Worm (Caenorhabditis elegans) whole organism, L2 larva: ENCODE results near the gene mre-11.

Experiments used
- C34F6.9 ChIP-seq: fragments of 150-350 bp; optimal IDR thresholded peaks from 2 replicates; lab custom pipeline; 2014; ENCODE audit warnings: missing biosample characterization, missing genetic modification characterization
- F13H6.1 ChIP-seq: sonication (generic microtip); optimal IDR thresholded peaks from 2 replicates; lab custom pipeline; 2016; ENCODE audit warnings: missing genetic modification characterization, missing compliant biosample characterization
- R02D3.7 ChIP-seq: fragments of 150-350 bp; optimal IDR thresholded peaks from 2 replicates; lab custom pipeline; 2014; ENCODE audit warnings: missing biosample characterization, missing genetic modification characterization
- Y55F3AM.14 ChIP-seq: fragments of 200-800 bp; sonication (Bioruptor generic); optimal IDR thresholded peaks from 2 replicates; lab custom pipeline; 2018; ENCODE audit warnings: mild to moderate bottlenecking, missing genetic modification characterization, missing compliant biosample characterization
- ZK546.5 ChIP-seq: sonication (generic microtip); optimal IDR thresholded peaks from 2 replicates; lab custom pipeline; 2017; ENCODE audit warnings: missing biosample characterization, missing genetic modification characterization
- aly-2 ChIP-seq: fragments of 150-350 bp; optimal IDR thresholded peaks from 2 replicates; lab custom pipeline; 2014; ENCODE audit warnings: missing biosample characterization, missing genetic modification characterization
- ama-1 ChIP-seq: fragments of 150-350 bp; optimal IDR thresholded peaks from 2 replicates; lab custom pipeline; 2018; ENCODE audit warnings: inconsistent platforms
- blmp-1 ChIP-seq: sonication (generic microtip); optimal IDR thresholded peaks from 2 replicates; lab custom pipeline; 2017; ENCODE audit warnings: missing genetic modification characterization, mild to moderate bottlenecking, missing compliant biosample characterization, antibody characterized with exemption, moderate library complexity; ENCODE audit not compliant: insufficient read depth
- ceh-82 ChIP-seq: fragments of 150-350 bp; optimal IDR thresholded peaks from 2 replicates; lab custom pipeline; 2014; ENCODE audit warnings: missing biosample characterization, missing genetic modification characterization
- crh-2 ChIP-seq: sonication (generic microtip); optimal IDR thresholded peaks from 2 replicates; lab custom pipeline; 2017; ENCODE audit warnings: missing biosample characterization, missing genetic modification characterization
- dmd-4 ChIP-seq: sonication (generic microtip); optimal IDR thresholded peaks from 2 replicates; lab custom pipeline; 2017; ENCODE audit warnings: missing biosample characterization, missing genetic modification characterization
- egl-27 ChIP-seq: sonication (generic microtip); optimal IDR thresholded peaks from 3 replicates; lab custom pipeline; 2017; ENCODE audit warnings: missing biosample characterization, missing genetic modification reagents, missing genetic modification characterization
- elt-3 ChIP-seq: sonication (generic microtip); optimal IDR thresholded peaks from 2 replicates; lab custom pipeline; 2017; ENCODE audit warnings: missing biosample characterization, missing genetic modification characterization
- fos-1 ChIP-seq: fragments of 150-350 bp; optimal IDR thresholded peaks from 2 replicates; lab custom pipeline; 2014; ENCODE audit warnings: missing biosample characterization, missing genetic modification characterization
- gmeb-1 ChIP-seq: fragments of 150-350 bp; optimal IDR thresholded peaks from 2 replicates; lab custom pipeline; 2014; ENCODE audit warnings: missing biosample characterization, missing genetic modification characterization
- lin-11 ChIP-seq: fragments of 150-350 bp; sonication (generic microtip); optimal IDR thresholded peaks from 2 replicates; lab custom pipeline; 2014; ENCODE audit warnings: missing biosample characterization, missing genetic modification characterization, inconsistent platforms, mixed read lengths
- lin-39 ChIP-seq: fragments of 150-350 bp; optimal IDR thresholded peaks from 2 replicates; lab custom pipeline; 2014; ENCODE audit warnings: missing biosample characterization, missing genetic modification reagents, missing genetic modification characterization
- lsy-2 ChIP-seq, 2 experiments: fragments of 150-350 bp in 1 of 2; sonication (generic microtip) in 1 of 2; optimal IDR thresholded peaks; 2 replicates each; lab custom pipeline; 2014 to 2017; ENCODE audit warnings: missing biosample characterization in 2 of 2, missing genetic modification characterization in 2 of 2
- mab-5 ChIP-seq: fragments of 150-350 bp; optimal IDR thresholded peaks from 2 replicates; lab custom pipeline; 2014; ENCODE audit warnings: missing biosample characterization, missing genetic modification characterization
- mbf-1 ChIP-seq: sonication (generic microtip); optimal IDR thresholded peaks from 2 replicates; lab custom pipeline; 2017; ENCODE audit warnings: missing biosample characterization, missing genetic modification characterization
- mdl-1 ChIP-seq, 2 experiments: fragments of 150-350 bp in 1 of 2; sonication (generic microtip) in 1 of 2; optimal IDR thresholded peaks; 2 replicates each; lab custom pipeline; 2017; ENCODE audit warnings: missing biosample characterization in 2 of 2, missing genetic modification characterization in 2 of 2
- nhr-10 ChIP-seq: sonication (generic microtip); optimal IDR thresholded peaks from 2 replicates; lab custom pipeline; 2017; ENCODE audit warnings: missing biosample characterization, missing genetic modification characterization
- nhr-11 ChIP-seq: fragments of 150-350 bp; optimal IDR thresholded peaks from 2 replicates; lab custom pipeline; 2014; ENCODE audit warnings: missing biosample characterization, missing genetic modification characterization
- nhr-129 ChIP-seq: fragments of 150-350 bp; optimal IDR thresholded peaks from 2 replicates; lab custom pipeline; 2014; ENCODE audit warnings: missing biosample characterization, missing genetic modification characterization
- nhr-21 ChIP-seq: fragments of 150-350 bp; optimal IDR thresholded peaks from 2 replicates; lab custom pipeline; 2014; ENCODE audit warnings: missing biosample characterization, missing genetic modification characterization
- nhr-23 ChIP-seq: fragments of 150-350 bp; optimal IDR thresholded peaks from 2 replicates; lab custom pipeline; 2014; ENCODE audit warnings: missing biosample characterization, missing genetic modification reagents, missing genetic modification characterization
- nhr-237 ChIP-seq: fragments of 150-350 bp; optimal IDR thresholded peaks from 2 replicates; lab custom pipeline; 2014; ENCODE audit warnings: missing biosample characterization, missing genetic modification characterization
- nhr-25 ChIP-seq: fragments of 150-350 bp; sonication (generic microtip); optimal IDR thresholded peaks from 3 replicates; lab custom pipeline; 2014; ENCODE audit warnings: missing biosample characterization, missing genetic modification characterization
- nhr-6 ChIP-seq: fragments of 150-350 bp; optimal IDR thresholded peaks from 2 replicates; lab custom pipeline; 2014; ENCODE audit warnings: missing biosample characterization, missing genetic modification characterization
- nhr-77 ChIP-seq: fragments of 150-350 bp; optimal IDR thresholded peaks from 2 replicates; lab custom pipeline; 2014; ENCODE audit warnings: missing biosample characterization, missing genetic modification characterization
- peb-1 ChIP-seq: fragments of 150-350 bp; optimal IDR thresholded peaks from 2 replicates; lab custom pipeline; 2014; ENCODE audit warnings: missing biosample characterization, missing genetic modification characterization
- sem-4 ChIP-seq: fragments of 150-350 bp; optimal IDR thresholded peaks from 2 replicates; lab custom pipeline; 2014; ENCODE audit warnings: missing biosample characterization, missing genetic modification reagents, missing genetic modification characterization
- sma-3 ChIP-seq: sonication (generic microtip); optimal IDR thresholded peaks from 2 replicates; lab custom pipeline; 2016; ENCODE audit warnings: missing genetic modification reagents, missing genetic modification characterization, missing compliant biosample characterization
- sma-9 ChIP-seq, 2 experiments: fragments of 150-350 bp in 1 of 2; sonication (generic microtip) in 1 of 2; optimal IDR thresholded peaks; 2 replicates each; lab custom pipeline; 2014 to 2016; ENCODE audit warnings: missing genetic modification characterization in 2 of 2, mild to moderate bottlenecking in 1 of 2, missing biosample characterization in 1 of 2, missing compliant biosample characterization in 1 of 2, missing genetic modification reagents in 1 of 2, moderate library complexity in 1 of 2
- snpc-4 ChIP-seq: fragments of 150-350 bp; optimal IDR thresholded peaks from 2 replicates; lab custom pipeline; 2014; ENCODE audit warnings: missing biosample characterization, missing genetic modification characterization
- unc-39 ChIP-seq: fragments of 150-350 bp; optimal IDR thresholded peaks from 2 replicates; lab custom pipeline; 2014; ENCODE audit warnings: missing biosample characterization, missing genetic modification characterization
- unc-55 ChIP-seq: fragments of 150-350 bp; sonication (generic microtip); optimal IDR thresholded peaks from 3 replicates; lab custom pipeline; 2014; ENCODE audit warnings: missing biosample characterization, missing genetic modification reagents, missing genetic modification characterization
- unc-62 ChIP-seq: fragments of 150-350 bp; optimal IDR thresholded peaks from 2 replicates; lab custom pipeline; 2014; ENCODE audit warnings: missing biosample characterization, missing genetic modification reagents, missing genetic modification characterization
- zag-1 ChIP-seq: fragments of 150-350 bp; optimal IDR thresholded peaks from 2 replicates; lab custom pipeline; 2014; ENCODE audit warnings: missing biosample characterization, missing genetic modification characterization
- ztf-1 ChIP-seq: fragments of 200-800 bp; sonication (Bioruptor generic); conservative IDR thresholded peaks from 2 replicates; pipeline ENCODE4 v1.3.6; 2022; ENCODE audit warnings: missing genetic modification characterization, missing compliant biosample characterization
- ztf-11 ChIP-seq: sonication (generic microtip); optimal IDR thresholded peaks from 2 replicates; lab custom pipeline; 2017; ENCODE audit warnings: missing biosample characterization, missing genetic modification characterization
- ztf-4 ChIP-seq: fragments of 150-350 bp; optimal IDR thresholded peaks from 2 replicates; lab custom pipeline; 2014; ENCODE audit warnings: missing biosample characterization, missing genetic modification characterization

The mre-11 gene

ce11 chrV:10730824-10731416 is 5.7 kb downstream of the mre-11 start:
- no peak for TF ChIP-seq ama-1 (lab: Kevin White, UChicago)
- TF ChIP-seq peb-1 (tag; lab: Kevin White, UChicago), result no peak
- peak; percentile 14 for TF ChIP-seq F13H6.1 (tag; lab: Kevin White, UChicago)
- TF ChIP-seq nhr-21, result peak; percentile 5
- peak in 1 of 2 experiments; percentile 5 for TF ChIP-seq lsy-2 (tag; optimal IDR thresholded peaks at IDR 0.05; lab: Kevin White, UChicago)
- peak; percentile 28 for TF ChIP-seq nhr-11 (tag; lab: Kevin White, UChicago)
- no peak for TF ChIP-seq ceh-82 (tag; lab: Kevin White, UChicago)
- TF ChIP-seq, all 48 proteins: peak for 4

- TF ChIP-seq mab-5 (no peak), nhr-10 (no peak), F13H6.1 (tag; lab: Kevin White, UChicago) (peak; percentile 60), gmeb-1 (peak; percentile 34), nhr-25 (tag; lab: Kevin White, UChicago) (peak; percentile 75), sma-9 (GFP tag; optimal IDR thresholded peaks at IDR 0.05; lab: Kevin White, UChicago) (peak; percentile 93), sma-9 (tag; optimal IDR thresholded peaks at IDR 0.05; lab: Kevin White, UChicago) (no peak), R02D3.7 (tag; lab: Kevin White, UChicago) (no peak), blmp-1 (peak; percentile 46), aly-2 (tag; lab: Kevin White, UChicago) (no peak), sma-3 (peak; percentile 72), fos-1 (tag; lab: Kevin White, UChicago) (peak; percentile 23), nhr-129 (tag; lab: Kevin White, UChicago) (peak; percentile 71), nhr-21 (peak; percentile 25), Y55F3AM.14 (GFP tag; lab: Kevin White, UChicago) (peak; percentile 78), lsy-2 (tag; optimal IDR thresholded peaks at IDR 0.05; lab: Kevin White, UChicago) (peak in 1 of 2 experiments; percentile 17), egl-27 (tag; lab: Kevin White, UChicago) (peak; percentile 74), nhr-237 (tag; lab: Kevin White, UChicago) (no peak), crh-2 (tag; lab: Kevin White, UChicago) (peak; percentile 61), unc-55 (GFP tag; lab: Kevin White, UChicago) (no peak), mdl-1 (tag; optimal IDR thresholded peaks at IDR 0.05; lab: Kevin White, UChicago) (peak in 1 of 2 experiments; percentile 56)
Observed at ce11 chrV:10729456-10729904, 7.2 kb downstream of the mre-11 start.

ce11 chrV:10727651-10728050 is 9.0 kb downstream of the mre-11 start:
- peak; percentile 1 for TF ChIP-seq fos-1 (tag; lab: Kevin White, UChicago)
- no peak for TF ChIP-seq lin-11 (tag; lab: Kevin White, UChicago)
- peak; percentile 44 for TF ChIP-seq nhr-21
- TF ChIP-seq sma-9 (GFP tag; optimal IDR thresholded peaks at IDR 0.05; lab: Kevin White, UChicago), result peak; percentile 94
- peak; percentile 65 for TF ChIP-seq sma-9 (tag; optimal IDR thresholded peaks at IDR 0.05; lab: Kevin White, UChicago)
- no peak for TF ChIP-seq ztf-4 (tag; lab: Kevin White, UChicago)
- TF ChIP-seq Y55F3AM.14 (GFP tag; lab: Kevin White, UChicago), result no peak
- no peak for TF ChIP-seq peb-1 (tag; lab: Kevin White, UChicago)
- no peak for TF ChIP-seq unc-39 (tag; lab: Kevin White, UChicago)
- peak; percentile 73 for TF ChIP-seq egl-27 (tag; lab: Kevin White, UChicago)
- TF ChIP-seq zag-1 (tag; lab: Kevin White, UChicago), result no peak
- TF ChIP-seq nhr-6 (tag; lab: Kevin White, UChicago), result peak; percentile 15
- TF ChIP-seq mab-5, result peak; percentile 83
- peak; percentile 87 for TF ChIP-seq F13H6.1 (tag; lab: Kevin White, UChicago)
- TF ChIP-seq nhr-129 (tag; lab: Kevin White, UChicago), result peak; percentile 65
- TF ChIP-seq sem-4 (tag; lab: Kevin White, UChicago), result peak; percentile 79
- TF ChIP-seq ZK546.5, result no peak
- peak; percentile 27 for TF ChIP-seq C34F6.9 (tag; lab: Kevin White, UChicago)
- no peak for TF ChIP-seq nhr-23 (tag; lab: Kevin White, UChicago)
- TF ChIP-seq lin-39 (tag; lab: Kevin White, UChicago), result no peak
- peak; percentile 70 for TF ChIP-seq unc-62 (GFP tag; lab: Kevin White, UChicago)
- no peak for TF ChIP-seq nhr-10
- TF ChIP-seq R02D3.7 (tag; lab: Kevin White, UChicago), result no peak
- TF ChIP-seq nhr-11 (tag; lab: Kevin White, UChicago), result no peak
- no peak for TF ChIP-seq sma-3
- no peak for TF ChIP-seq nhr-77 (tag; lab: Kevin White, UChicago)
- no peak for TF ChIP-seq ztf-1 (GFP tag; lab: Robert Waterston, UW)
- no peak for TF ChIP-seq gmeb-1
- TF ChIP-seq lsy-2 (tag; optimal IDR thresholded peaks at IDR 0.05; lab: Kevin White, UChicago), result peak in 1 of 2 experiments; percentile 66
- no peak for TF ChIP-seq nhr-25 (tag; lab: Kevin White, UChicago)
- no peak for TF ChIP-seq elt-3 (tag; lab: Kevin White, UChicago)
- no peak for TF ChIP-seq mbf-1 (tag; lab: Kevin White, UChicago)
- no peak for TF ChIP-seq dmd-4 (tag; lab: Kevin White, UChicago)
- TF ChIP-seq ztf-11 (tag; lab: Kevin White, UChicago), result no peak
- TF ChIP-seq snpc-4 (tag; lab: Kevin White, UChicago), result no peak
- TF ChIP-seq, all 48 proteins: peak for 12
